Worm (Caenorhabditis elegans) whole organism, young adult: ENCODE results near the gene F53A9.6.
A peak's percentile ranks its signal among the peaks of the same experiment; 100 is the strongest.

Experiments
- F33H1.4 ChIP-seq: fragments of 200-800 bp; sonication (Bioruptor generic); IDR thresholded peaks from 2 replicates; pipeline ENCODE4 v1.3.6; 2022; ENCODE audit warnings: missing genetic modification reagents, missing genetic modification characterization, missing compliant biosample characterization
- F37B4.10 ChIP-seq: fragments of 200-800 bp; sonication (Bioruptor generic); IDR thresholded peaks from 2 replicates; pipeline ENCODE4 v1.3.6; 2022; ENCODE audit warnings: missing genetic modification characterization, missing compliant biosample characterization
- F55B11.4 ChIP-seq: sonication (generic microtip); optimal IDR thresholded peaks from 2 replicates; lab custom pipeline; 2016; ENCODE audit warnings: missing compliant biosample characterization, missing genetic modification characterization, borderline replicate concordance; ENCODE audit not compliant: insufficient read depth
- F57C9.4 ChIP-seq: sonication (generic microtip); optimal IDR thresholded peaks from 2 replicates; lab custom pipeline; 2017; ENCODE audit warnings: mild to moderate bottlenecking, missing genetic modification characterization, missing compliant biosample characterization
- K11D2.4 ChIP-seq: fragments of 200-800 bp; sonication (Bioruptor generic); IDR thresholded peaks from 2 replicates; pipeline ENCODE4 v1.3.6; 2022; ENCODE audit warnings: missing genetic modification reagents, missing genetic modification characterization, missing compliant biosample characterization
- T07F8.4 ChIP-seq: sonication (generic microtip); optimal IDR thresholded peaks from 2 replicates; lab custom pipeline; 2016; ENCODE audit warnings: mild to moderate bottlenecking, missing genetic modification characterization, moderate library complexity, missing compliant biosample characterization
- Y56A3A.18 ChIP-seq: fragments of 200-800 bp; sonication (Bioruptor generic); IDR thresholded peaks from 2 replicates; pipeline ENCODE4 v1.3.6; 2022; ENCODE audit warnings: missing genetic modification reagents, missing genetic modification characterization, missing compliant biosample characterization
- akir-1 ChIP-seq: fragments of 200-800 bp; sonication (Bioruptor generic); optimal IDR thresholded peaks from 2 replicates; lab custom pipeline; 2018; ENCODE audit warnings: mild to moderate bottlenecking, missing genetic modification characterization, moderate library complexity, missing compliant biosample characterization
- aptf-2 ChIP-seq: fragments of 200-800 bp; sonication (Bioruptor generic); conservative IDR thresholded peaks from 2 replicates; pipeline ENCODE4 v1.3.6; 2022; ENCODE audit warnings: missing genetic modification reagents, missing genetic modification characterization, missing compliant biosample characterization
- atf-7 ChIP-seq: sonication (generic microtip); optimal IDR thresholded peaks from 2 replicates; lab custom pipeline; 2017; ENCODE audit warnings: mild to moderate bottlenecking, missing genetic modification characterization, missing compliant biosample characterization
- athp-1 ChIP-seq: sonication (generic microtip); optimal IDR thresholded peaks from 2 replicates; lab custom pipeline; 2017; ENCODE audit warnings: mild to moderate bottlenecking, missing genetic modification characterization, missing compliant biosample characterization
- attf-3 ChIP-seq: fragments of 200-800 bp; sonication (Bioruptor generic); conservative IDR thresholded peaks from 2 replicates; pipeline ENCODE4 v1.3.6; 2022; ENCODE audit warnings: missing genetic modification reagents, missing genetic modification characterization, missing compliant biosample characterization
- attf-6 ChIP-seq: fragments of 200-800 bp; sonication (Bioruptor generic); IDR thresholded peaks from 2 replicates; pipeline ENCODE4 v1.3.6; 2022; ENCODE audit warnings: missing genetic modification reagents, missing genetic modification characterization, missing compliant biosample characterization
- bed-1 ChIP-seq: fragments of 200-800 bp; sonication (Bioruptor generic); IDR thresholded peaks from 2 replicates; pipeline ENCODE4 v1.3.6; 2022; ENCODE audit warnings: missing genetic modification reagents, missing genetic modification characterization, missing compliant biosample characterization
- bed-2 ChIP-seq: fragments of 200-800 bp; sonication (Bioruptor generic); IDR thresholded peaks from 2 replicates; pipeline ENCODE4 v1.3.6; 2022; ENCODE audit warnings: missing genetic modification reagents, missing genetic modification characterization, missing compliant biosample characterization
- cebp-2 ChIP-seq: fragments of 200-800 bp; sonication (Bioruptor generic); IDR thresholded peaks from 2 replicates; pipeline ENCODE4 v1.3.6; 2022; ENCODE audit warnings: missing genetic modification characterization, missing compliant biosample characterization
- ceh-100 ChIP-seq: fragments of 200-800 bp; sonication (Bioruptor generic); IDR thresholded peaks from 2 replicates; pipeline ENCODE4 v1.3.6; 2022; ENCODE audit warnings: missing genetic modification reagents, missing genetic modification characterization, missing compliant biosample characterization
- ceh-58 ChIP-seq: fragments of 200-800 bp; sonication (Bioruptor generic); IDR thresholded peaks from 2 replicates; pipeline ENCODE4 v1.3.6; 2022; ENCODE audit warnings: missing genetic modification characterization, missing compliant biosample characterization
- dox-1 ChIP-seq: fragments of 200-800 bp; sonication (Bioruptor generic); IDR thresholded peaks from 2 replicates; pipeline ENCODE4 v1.3.6; 2022; ENCODE audit warnings: missing genetic modification reagents, missing genetic modification characterization, missing compliant biosample characterization
- dpff-1 ChIP-seq: sonication (generic microtip); optimal IDR thresholded peaks from 2 replicates; lab custom pipeline; 2017; ENCODE audit warnings: mild to moderate bottlenecking, missing genetic modification characterization, missing compliant biosample characterization
- efl-1 ChIP-seq: fragments of 150-350 bp; optimal IDR thresholded peaks from 2 replicates; lab custom pipeline; 2014; ENCODE audit warnings: missing biosample characterization, missing genetic modification reagents, missing genetic modification characterization
- egl-44 ChIP-seq: fragments of 200-800 bp; sonication (Bioruptor generic); IDR thresholded peaks from 2 replicates; pipeline ENCODE4 v1.3.6; 2022; ENCODE audit warnings: missing genetic modification reagents, missing genetic modification characterization, missing compliant biosample characterization
- egrh-3 ChIP-seq: fragments of 200-800 bp; sonication (Bioruptor generic); IDR thresholded peaks from 2 replicates; pipeline ENCODE4 v1.3.6; 2022; ENCODE audit warnings: missing genetic modification reagents, missing genetic modification characterization, missing compliant biosample characterization
- hsf-1 ChIP-seq: fragments of 200-800 bp; sonication (Bioruptor generic); IDR thresholded peaks from 2 replicates; pipeline ENCODE4 v1.3.6; 2022; ENCODE audit warnings: missing genetic modification reagents, missing genetic modification characterization, missing compliant biosample characterization
- lag-1 ChIP-seq: fragments of 200-800 bp; sonication (Bioruptor generic); IDR thresholded peaks from 2 replicates; pipeline ENCODE4 v1.3.6; 2022; ENCODE audit warnings: missing genetic modification reagents, missing genetic modification characterization, missing compliant biosample characterization
- lin-26 ChIP-seq: fragments of 200-800 bp; sonication (Bioruptor generic); IDR thresholded peaks from 2 replicates; pipeline ENCODE4 v1.3.6; 2022; ENCODE audit warnings: missing genetic modification reagents, missing genetic modification characterization, missing compliant biosample characterization
- lin-40 ChIP-seq: sonication (generic microtip); optimal IDR thresholded peaks from 2 replicates; lab custom pipeline; 2016; ENCODE audit warnings: missing genetic modification characterization, mild to moderate bottlenecking, missing compliant biosample characterization, missing genotype, missing genetic modification reagents
- madf-10 ChIP-seq: sonication (generic microtip); optimal IDR thresholded peaks from 2 replicates; lab custom pipeline; 2016; ENCODE audit warnings: mild to moderate bottlenecking, missing genetic modification characterization, missing compliant biosample characterization
- mcd-1 ChIP-seq: fragments of 200-800 bp; sonication (Bioruptor generic); IDR thresholded peaks from 2 replicates; pipeline ENCODE4 v1.3.6; 2022; ENCODE audit warnings: missing genetic modification reagents, missing genetic modification characterization, missing compliant biosample characterization
- mel-28 ChIP-seq: sonication (generic microtip); optimal IDR thresholded peaks from 2 replicates; lab custom pipeline; 2016; ENCODE audit warnings: borderline replicate concordance, mild to moderate bottlenecking, missing genetic modification characterization, missing compliant biosample characterization
- mxl-1 ChIP-seq: sonication (generic microtip); optimal IDR thresholded peaks from 2 replicates; lab custom pipeline; 2016; ENCODE audit warnings: missing genetic modification characterization, missing compliant biosample characterization
- nfyb-1 ChIP-seq: fragments of 200-800 bp; sonication (Bioruptor generic); IDR thresholded peaks from 2 replicates; pipeline ENCODE4 v1.3.6; 2022; ENCODE audit warnings: missing genetic modification reagents, missing genetic modification characterization, missing compliant biosample characterization
- nhr-120 ChIP-seq: fragments of 200-800 bp; sonication (Bioruptor generic); IDR thresholded peaks from 2 replicates; pipeline ENCODE4 v1.3.6; 2022; ENCODE audit warnings: missing genetic modification characterization, missing compliant biosample characterization
- nhr-90 ChIP-seq: sonication (generic microtip); optimal IDR thresholded peaks from 2 replicates; lab custom pipeline; 2016; ENCODE audit warnings: missing genotype, mild to moderate bottlenecking, missing genetic modification characterization, missing compliant biosample characterization
- pbrm-1 ChIP-seq: fragments of 200-800 bp; sonication (Bioruptor generic); IDR thresholded peaks from 2 replicates; pipeline ENCODE4 v1.3.6; 2022; ENCODE audit warnings: missing genetic modification reagents, missing genetic modification characterization, missing compliant biosample characterization
- pha-4 ChIP-seq: fragments of 150-350 bp; sonication (generic microtip); optimal IDR thresholded peaks from 2 replicates; lab custom pipeline; 2014; ENCODE audit warnings: missing biosample characterization, missing genetic modification reagents, missing genetic modification characterization
- repo-1 ChIP-seq: sonication (generic microtip); optimal IDR thresholded peaks from 2 replicates; lab custom pipeline; 2017; ENCODE audit warnings: mild to moderate bottlenecking, missing genetic modification characterization, missing compliant biosample characterization
- sdz-38 ChIP-seq: sonication (generic microtip); optimal IDR thresholded peaks from 2 replicates; lab custom pipeline; 2016; ENCODE audit warnings: missing genotype, missing genetic modification characterization, missing compliant biosample characterization
- sea-2 ChIP-seq: fragments of 200-800 bp; sonication (Bioruptor generic); IDR thresholded peaks from 2 replicates; pipeline ENCODE4 v1.3.6; 2022; ENCODE audit warnings: missing genetic modification characterization, missing compliant biosample characterization
- snpc-1.1 ChIP-seq: sonication (generic microtip); optimal IDR thresholded peaks from 2 replicates; lab custom pipeline; 2017; ENCODE audit warnings: missing genetic modification characterization, mild to moderate bottlenecking, missing compliant biosample characterization, antibody characterized with exemption, moderate library complexity, missing genotype, missing genetic modification reagents; ENCODE audit not compliant: insufficient read depth
- snpc-1.3 ChIP-seq: sonication (generic microtip); optimal IDR thresholded peaks from 2 replicates; lab custom pipeline; 2017; ENCODE audit warnings: missing genetic modification characterization, mild to moderate bottlenecking, missing compliant biosample characterization, antibody characterized with exemption, moderate library complexity, missing genotype, missing genetic modification reagents; ENCODE audit not compliant: insufficient read depth
- snpc-4 ChIP-seq, 5 experiments: fragments of 150-350 bp in 1 of 5; sonication (generic microtip) in 4 of 5; optimal IDR thresholded peaks; 2 replicates each; lab custom pipeline; 2014 to 2018; ENCODE audit warnings: missing genetic modification characterization in 5 of 5, missing biosample characterization in 3 of 5, antibody characterized with exemption in 2 of 5, mild to moderate bottlenecking in 2 of 5, missing compliant biosample characterization in 2 of 5, missing genotype in 2 of 5, moderate library complexity in 2 of 5, missing genetic modification reagents in 1 of 5
- sptf-2 ChIP-seq: fragments of 200-800 bp; sonication (Bioruptor generic); optimal IDR thresholded peaks from 2 replicates; lab custom pipeline; 2018; ENCODE audit warnings: mild to moderate bottlenecking, missing genetic modification characterization, missing compliant biosample characterization
- zfh-2 ChIP-seq: fragments of 200-800 bp; sonication (Bioruptor generic); conservative IDR thresholded peaks from 2 replicates; pipeline ENCODE4 v1.3.6; 2022; ENCODE audit warnings: missing genetic modification reagents, missing genetic modification characterization, missing compliant biosample characterization
- ztf-25 ChIP-seq: fragments of 200-800 bp; sonication (Bioruptor generic); IDR thresholded peaks from 2 replicates; pipeline ENCODE4 v1.3.6; 2022; ENCODE audit warnings: missing genetic modification reagents, missing genetic modification characterization, missing compliant biosample characterization
- ztf-26 ChIP-seq: sonication (generic microtip); optimal IDR thresholded peaks from 2 replicates; lab custom pipeline; 2017; ENCODE audit warnings: missing genetic modification characterization, missing compliant biosample characterization
- ztf-28 ChIP-seq: fragments of 200-800 bp; sonication (Bioruptor generic); IDR thresholded peaks from 2 replicates; pipeline ENCODE4 v1.3.6; 2022; ENCODE audit warnings: missing genetic modification reagents, missing genetic modification characterization, missing compliant biosample characterization

Gene F53A9.6

DNA sequence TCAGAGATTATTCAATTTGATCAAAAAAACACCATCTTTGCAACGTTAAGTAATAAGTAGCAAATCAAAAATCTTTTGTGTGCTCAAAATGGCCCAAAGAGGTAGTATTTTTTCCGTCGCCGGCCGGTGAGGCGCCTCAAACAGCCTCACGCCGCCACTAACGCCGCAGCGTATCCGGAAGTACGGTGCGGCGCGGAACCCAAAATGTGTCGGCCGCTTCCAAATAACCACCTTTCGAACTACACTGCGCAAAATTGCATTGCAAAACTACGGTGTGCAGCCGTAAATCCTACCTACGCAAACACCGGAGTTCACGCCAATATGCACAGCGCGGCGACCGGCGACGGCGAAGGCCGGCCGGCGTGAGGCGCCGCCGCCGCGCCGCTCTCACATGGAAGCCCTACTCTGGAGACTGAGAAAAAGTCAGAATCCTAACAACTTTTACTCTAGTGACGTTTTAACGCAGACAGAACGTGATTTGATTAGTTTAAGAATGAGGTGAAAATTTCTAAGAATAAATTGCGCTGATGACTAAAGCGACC lies 28.1 kb upstream of the F53A9.6 start:
- no peak for TF ChIP-seq efl-1 (GFP tag; lab: Kevin White, UChicago)
- TF ChIP-seq F57C9.4: no peak
- TF ChIP-seq lag-1 (GFP tag; lab: Robert Waterston, UW): no peak
- no peak for TF ChIP-seq Y56A3A.18
- no peak for TF ChIP-seq cebp-2 (GFP tag; lab: Robert Waterston, UW)
- TF ChIP-seq F37B4.10 (GFP tag; lab: Robert Waterston, UW): no peak
- TF ChIP-seq nhr-120 (GFP tag; lab: Robert Waterston, UW): no peak
- TF ChIP-seq pbrm-1 (GFP tag; lab: Robert Waterston, UW): 0 out of 2 replicates have a peak, but pooled peaks have one; percentile 26
- no peak for TF ChIP-seq pha-4 (tag; lab: Kevin White, UChicago)
- no peak for TF ChIP-seq atf-7 (tag; lab: Kevin White, UChicago)
- TF ChIP-seq snpc-4 (GFP tag; optimal IDR thresholded peaks at IDR 0.05; lab: Kevin White, UChicago): peak; percentile 66
- peak in 2 of 4 experiments; percentile 88 to 92 for TF ChIP-seq snpc-4 (tag; optimal IDR thresholded peaks at IDR 0.05; lab: Kevin White, UChicago)
- no peak for TF ChIP-seq sea-2 (GFP tag; lab: Robert Waterston, UW)
- TF ChIP-seq attf-3 (GFP tag; lab: Robert Waterston, UW): no peak
- no peak for TF ChIP-seq mcd-1 (GFP tag; lab: Robert Waterston, UW)
- TF ChIP-seq dpff-1 (tag; lab: Kevin White, UChicago): no peak
- no peak for TF ChIP-seq attf-6
- TF ChIP-seq zfh-2 (GFP tag; lab: Robert Waterston, UW): peak; percentile 91
- no peak for TF ChIP-seq mel-28 (tag; lab: Kevin White, UChicago)
- TF ChIP-seq K11D2.4: no peak
- 0 out of 2 replicates have a peak, but pooled peaks have one; percentile 8 for TF ChIP-seq lin-26 (GFP tag; lab: Robert Waterston, UW)
- peak; percentile 13 for TF ChIP-seq snpc-1.1 (tag; lab: Kevin White, UChicago)
- TF ChIP-seq athp-1 (tag; lab: Kevin White, UChicago): no peak
- TF ChIP-seq repo-1: no peak
- no peak for TF ChIP-seq aptf-2 (GFP tag; lab: Robert Waterston, UW)
- no peak for TF ChIP-seq mxl-1 (tag; lab: Kevin White, UChicago)
- no peak for TF ChIP-seq ztf-25
- no peak for TF ChIP-seq bed-1 (GFP tag; lab: Robert Waterston, UW)
- no peak for TF ChIP-seq ceh-58 (GFP tag; lab: Robert Waterston, UW)
- TF ChIP-seq dox-1: no peak
- peak; percentile 8 for TF ChIP-seq madf-10 (tag; lab: Kevin White, UChicago)
- no peak for TF ChIP-seq hsf-1
- no peak for TF ChIP-seq akir-1
- TF ChIP-seq egrh-3: peak; percentile 52; the same call in 1 of the 2 replicates
- no peak for TF ChIP-seq F33H1.4 (GFP tag; lab: Robert Waterston, UW)
- TF ChIP-seq T07F8.4 (tag; lab: Kevin White, UChicago): no peak
- no peak for TF ChIP-seq F55B11.4

ce11 chrX:8739373-8739772 lies 25.8 kb upstream of the F53A9.6 start, which contains the start of gene M02D8.2:
TSS of gene M02D8.2 (plus strand) at chrX:8739673.
- TF ChIP-seq nfyb-1 (GFP tag; lab: Robert Waterston, UW) (no peak), nhr-120 (GFP tag; lab: Robert Waterston, UW) (no peak), cebp-2 (GFP tag; lab: Robert Waterston, UW) (no peak), akir-1 (no peak), aptf-2 (GFP tag; lab: Robert Waterston, UW) (no peak), sea-2 (GFP tag; lab: Robert Waterston, UW) (no peak), ztf-28 (no peak), Y56A3A.18 (no peak), sdz-38 (tag; lab: Kevin White, UChicago) (no peak), lin-26 (GFP tag; lab: Robert Waterston, UW) (no peak), ceh-100 (no peak), bed-1 (GFP tag; lab: Robert Waterston, UW) (no peak), sptf-2 (GFP tag; lab: Kevin White, UChicago) (no peak), nhr-90 (tag; lab: Kevin White, UChicago) (no peak), ztf-25 (no peak), ztf-26 (tag; lab: Kevin White, UChicago) (no peak), lin-40 (tag; lab: Kevin White, UChicago) (no peak), egl-44 (GFP tag; lab: Robert Waterston, UW) (no peak), bed-2 (GFP tag; lab: Robert Waterston, UW) (no peak), snpc-1.3 (tag; lab: Kevin White, UChicago) (no peak)
